Worm (Caenorhabditis elegans): Measurements from ENCODE around the gene T05A12.4.
A peak's percentile ranks its signal among the peaks of the same experiment; 100 is the strongest.

The T05A12.4 gene

ce11 chrIV:6879666-6880210 is 8.0 kb upstream of the T05A12.4 start:
- no peak for TF ChIP-seq R02D3.7 (tag; optimal IDR thresholded peaks at IDR 0.05)
- no peak for TF ChIP-seq nhr-76 (tag; optimal IDR thresholded peaks at IDR 0.05)
- no peak for TF ChIP-seq mdl-1 (tag; optimal IDR thresholded peaks at IDR 0.05)
- TF ChIP-seq ceh-82 (tag; optimal IDR thresholded peaks at IDR 0.05): no peak

- peak; percentile 97 for TF ChIP-seq pqm-1 (tag; optimal IDR thresholded peaks at IDR 0.05)
- no peak for TF ChIP-seq elt-1 (tag; optimal IDR thresholded peaks at IDR 0.05)
- TF ChIP-seq fkh-2 (tag; optimal IDR thresholded peaks at IDR 0.05): no peak
- TF ChIP-seq nhr-76 (tag; optimal IDR thresholded peaks at IDR 0.05): no peak
- TF ChIP-seq lin-39 (tag; optimal IDR thresholded peaks at IDR 0.05): no peak
- no peak for TF ChIP-seq sea-2 (GFP tag; optimal IDR thresholded peaks at IDR 0.05)
- peak; percentile 4 for TF ChIP-seq pha-4 (tag; optimal IDR thresholded peaks at IDR 0.05)
- peak; percentile 53 for TF ChIP-seq jun-1 (tag; optimal IDR thresholded peaks at IDR 0.05)
- TF ChIP-seq nhr-25 (tag; optimal IDR thresholded peaks at IDR 0.05): no peak
- no peak for TF ChIP-seq R02D3.7 (tag; optimal IDR thresholded peaks at IDR 0.05)
- TF ChIP-seq mml-1 (tag; optimal IDR thresholded peaks at IDR 0.05): no peak
- no peak for TF ChIP-seq ceh-9 (tag; optimal IDR thresholded peaks at IDR 0.05)
- TF ChIP-seq lsy-12 (tag; optimal IDR thresholded peaks at IDR 0.05): no peak
- no peak for TF ChIP-seq nhr-11 (tag; optimal IDR thresholded peaks at IDR 0.05)
- TF ChIP-seq unc-62 (GFP tag; optimal IDR thresholded peaks at IDR 0.05): no peak
- TF ChIP-seq nhr-43 (tag; optimal IDR thresholded peaks at IDR 0.05; ENCODE audit: poor library complexity, severe bottlenecking): no peak
- peak; percentile 98 for TF ChIP-seq elt-2 (tag; optimal IDR thresholded peaks at IDR 0.05)
- no peak for TF ChIP-seq aly-2 (tag; optimal IDR thresholded peaks at IDR 0.05)
- no peak for TF ChIP-seq daf-12 (tag; optimal IDR thresholded peaks at IDR 0.05)
- TF ChIP-seq eor-1 (tag; optimal IDR thresholded peaks at IDR 0.05): no peak
- TF ChIP-seq ama-1 (optimal IDR thresholded peaks at IDR 0.05): no peak
- no peak for TF ChIP-seq nhr-12 (tag; optimal IDR thresholded peaks at IDR 0.05)
Observed at ce11 chrIV:6880415-6880814, 7.3 kb upstream of the T05A12.4 start.

ce11 chrIV:6881183-6881582 is 6.6 kb upstream of the T05A12.4 start:
- TF ChIP-seq ceh-16 (tag; optimal IDR thresholded peaks at IDR 0.05) (no peak), nhr-11 (tag; optimal IDR thresholded peaks at IDR 0.05) (peak; percentile 31), ZK546.5 (tag; optimal IDR thresholded peaks at IDR 0.05) (no peak), aly-2 (tag; optimal IDR thresholded peaks at IDR 0.05) (no peak), elt-1 (tag; optimal IDR thresholded peaks at IDR 0.05) (no peak), mml-1 (tag; optimal IDR thresholded peaks at IDR 0.05) (peak; percentile 62), elt-3 (tag; optimal IDR thresholded peaks at IDR 0.05) (no peak), fkh-10 (GFP tag; optimal IDR thresholded peaks at IDR 0.05) (peak; percentile 8), egl-27 (tag; optimal IDR thresholded peaks at IDR 0.05) (no peak), ceh-9 (tag; optimal IDR thresholded peaks at IDR 0.05) (no peak), ztf-11 (tag; optimal IDR thresholded peaks at IDR 0.05) (no peak), jun-1 (tag; optimal IDR thresholded peaks at IDR 0.05) (no peak), unc-62 (GFP tag; optimal IDR thresholded peaks at IDR 0.05) (no peak), nhr-237 (tag; optimal IDR thresholded peaks at IDR 0.05) (no peak), fos-1 (tag; optimal IDR thresholded peaks at IDR 0.05) (no peak), unc-39 (tag; optimal IDR thresholded peaks at IDR 0.05) (no peak), pha-4 (tag; optimal IDR thresholded peaks at IDR 0.05) (peak; percentile 87), pqm-1 (tag; optimal IDR thresholded peaks at IDR 0.05) (no peak), nhr-25 (tag; optimal IDR thresholded peaks at IDR 0.05) (no peak), elt-2 (tag; optimal IDR thresholded peaks at IDR 0.05) (no peak), skn-1 (tag; optimal IDR thresholded peaks at IDR 0.05) (no peak), nhr-23 (tag; optimal IDR thresholded peaks at IDR 0.05) (no peak), sea-2 (GFP tag; optimal IDR thresholded peaks at IDR 0.05) (no peak), ceh-28 (tag; optimal IDR thresholded peaks at IDR 0.05) (peak; percentile 39), egl-5 (tag; optimal IDR thresholded peaks at IDR 0.05) (no peak), nhr-43 (tag; optimal IDR thresholded peaks at IDR 0.05; ENCODE audit: poor library complexity, severe bottlenecking) (no peak), zag-1 (tag; optimal IDR thresholded peaks at IDR 0.05) (no peak), lsy-12 (tag; optimal IDR thresholded peaks at IDR 0.05) (no peak), nhr-67 (tag; optimal IDR thresholded peaks at IDR 0.05) (no peak), ama-1 (optimal IDR thresholded peaks at IDR 0.05) (no peak), nfya-1 (tag; optimal IDR thresholded peaks at IDR 0.05; ENCODE audit: insufficient read depth) (peak; percentile 82), daf-12 (tag; optimal IDR thresholded peaks at IDR 0.05) (no peak), nhr-76 (tag; optimal IDR thresholded peaks at IDR 0.05) (no peak), nhr-28 (tag; optimal IDR thresholded peaks at IDR 0.05) (no peak), fkh-2 (tag; optimal IDR thresholded peaks at IDR 0.05) (peak; percentile 26), nhr-12 (tag; optimal IDR thresholded peaks at IDR 0.05) (no peak), eor-1 (tag; optimal IDR thresholded peaks at IDR 0.05) (no peak), nhr-77 (tag; optimal IDR thresholded peaks at IDR 0.05) (no peak), ztf-4 (tag; optimal IDR thresholded peaks at IDR 0.05) (no peak), snpc-4 (tag; optimal IDR thresholded peaks at IDR 0.05) (no peak), R02D3.7 (tag; optimal IDR thresholded peaks at IDR 0.05) (no peak), lin-15B (tag; optimal IDR thresholded peaks at IDR 0.05) (peak; percentile 27), lin-39 (tag; optimal IDR thresholded peaks at IDR 0.05) (peak; percentile 65), mdl-1 (tag; optimal IDR thresholded peaks at IDR 0.05) (peak; percentile 32), ceh-82 (tag; optimal IDR thresholded peaks at IDR 0.05) (no peak), hmg-11 (tag; optimal IDR thresholded peaks at IDR 0.05) (no peak)
